Fruit fly (Drosophila melanogaster) whole organism, pupa: ENCODE results near the gene Or98b.

ENCODE experiments used
- CG10348 ChIP-seq: fragments of 200-800 bp; sonication (Bioruptor generic); IDR thresholded peaks from 2 replicates; pipeline ENCODE4 v1.3.6; 2022; ENCODE audit warnings: missing biosample characterization, missing genetic modification characterization
- CG12605 ChIP-seq: fragments of 200-800 bp; sonication (Bioruptor generic); IDR thresholded peaks from 2 replicates; pipeline ENCODE4 v1.3.6; 2022; ENCODE audit warnings: missing biosample characterization, missing genetic modification characterization
- CG13204 ChIP-seq: fragments of 200-800 bp; sonication (Bioruptor generic); optimal IDR thresholded peaks from 2 replicates; lab custom pipeline; 2018; ENCODE audit warnings: missing biosample characterization, mild to moderate bottlenecking, missing genetic modification characterization, moderate library complexity
- CG14655 ChIP-seq: fragments of 200-800 bp; sonication (Bioruptor generic); optimal IDR thresholded peaks from 3 replicates; lab custom pipeline; 2017; ENCODE audit warnings: mild to moderate bottlenecking, missing biosample characterization, missing genetic modification reagents, missing genetic modification characterization
- CG15710 ChIP-seq: fragments of 200-800 bp; sonication (Bioruptor generic); optimal IDR thresholded peaks from 2 replicates; lab custom pipeline; 2018; ENCODE audit warnings: missing biosample characterization, mild to moderate bottlenecking, missing genetic modification characterization, moderate library complexity
- CG17806 ChIP-seq: fragments of 200-800 bp; sonication (Bioruptor generic); optimal IDR thresholded peaks from 2 replicates; lab custom pipeline; 2018; ENCODE audit warnings: missing biosample characterization, mild to moderate bottlenecking, missing genetic modification characterization, moderate library complexity
- CG32121 ChIP-seq: fragments of 200-800 bp; sonication (Bioruptor generic); IDR thresholded peaks from 2 replicates; pipeline ENCODE4 v1.3.6; 2022; ENCODE audit warnings: missing biosample characterization, missing genetic modification characterization
- CG34367 ChIP-seq: fragments of 200-800 bp; sonication (Bioruptor generic); optimal IDR thresholded peaks from 2 replicates; lab custom pipeline; 2018; ENCODE audit warnings: missing biosample characterization, mild to moderate bottlenecking, missing genetic modification characterization
- CG4496 ChIP-seq: fragments of 200-800 bp; sonication (Bioruptor generic); IDR thresholded peaks from 3 replicates; pipeline ENCODE4 v1.3.6; 2022; ENCODE audit warnings: missing biosample characterization, missing genetic modification characterization
- CG8159 ChIP-seq: fragments of 200-800 bp; sonication (Bioruptor generic); optimal IDR thresholded peaks from 3 replicates; lab custom pipeline; 2018; ENCODE audit warnings: missing biosample characterization, mild to moderate bottlenecking, missing genetic modification characterization, moderate library complexity
- CG8301 ChIP-seq: fragments of 200-800 bp; sonication (Bioruptor generic); optimal IDR thresholded peaks from 2 replicates; lab custom pipeline; 2018; ENCODE audit warnings: missing biosample characterization, mild to moderate bottlenecking, missing genetic modification characterization
- CG9948 ChIP-seq: fragments of 200-800 bp; sonication (Bioruptor generic); optimal IDR thresholded peaks from 2 replicates; lab custom pipeline; 2018; ENCODE audit warnings: missing biosample characterization, mild to moderate bottlenecking, missing genetic modification characterization, moderate library complexity
- D1 ChIP-seq: fragments of 200-800 bp; sonication (Bioruptor generic); optimal IDR thresholded peaks from 2 replicates; lab custom pipeline; 2018; ENCODE audit warnings: missing biosample characterization, mild to moderate bottlenecking, missing genetic modification characterization, moderate library complexity
- EcR ChIP-seq: fragments of 200-800 bp; sonication (Bioruptor generic); optimal IDR thresholded peaks from 3 replicates; lab custom pipeline; 2019; ENCODE audit warnings: missing biosample characterization, missing genetic modification characterization, mild to moderate bottlenecking, moderate library complexity, missing genetic modification reagents
- Ets98B ChIP-seq: fragments of 200-800 bp; sonication (Bioruptor generic); IDR thresholded peaks from 2 replicates; pipeline ENCODE4 v1.3.6; 2022; ENCODE audit warnings: missing biosample characterization, missing genetic modification characterization
- Pif1A ChIP-seq: fragments of 200-800 bp; sonication (Bioruptor generic); optimal IDR thresholded peaks from 3 replicates; lab custom pipeline; 2016; ENCODE audit warnings: missing biosample characterization, missing genetic modification characterization
- Pif1B ChIP-seq: fragments of 200-800 bp; sonication (Bioruptor generic); optimal IDR thresholded peaks from 3 replicates; lab custom pipeline; 2016; ENCODE audit warnings: missing biosample characterization, missing genetic modification characterization
- Snoo ChIP-seq: fragments of 200-800 bp; sonication (Bioruptor generic); optimal IDR thresholded peaks from 3 replicates; lab custom pipeline; 2017; ENCODE audit warnings: missing biosample characterization, mild to moderate bottlenecking, missing genetic modification characterization, inconsistent platforms
- fd96Ca ChIP-seq: fragments of 200-800 bp; sonication (Bioruptor generic); IDR thresholded peaks from 3 replicates; pipeline ENCODE4 v1.3.6; 2022; ENCODE audit warnings: missing biosample characterization, missing genetic modification characterization
- gl ChIP-seq: fragments of 200-800 bp; sonication (Bioruptor generic); optimal IDR thresholded peaks from 2 replicates; lab custom pipeline; 2018; ENCODE audit warnings: missing biosample characterization, mild to moderate bottlenecking, missing genetic modification characterization
- rn ChIP-seq: fragments of 200-800 bp; sonication (Bioruptor generic); IDR thresholded peaks from 2 replicates; pipeline ENCODE4 v1.3.6; 2022; ENCODE audit warnings: missing biosample characterization, missing genetic modification characterization

Or98b gene

DNA sequence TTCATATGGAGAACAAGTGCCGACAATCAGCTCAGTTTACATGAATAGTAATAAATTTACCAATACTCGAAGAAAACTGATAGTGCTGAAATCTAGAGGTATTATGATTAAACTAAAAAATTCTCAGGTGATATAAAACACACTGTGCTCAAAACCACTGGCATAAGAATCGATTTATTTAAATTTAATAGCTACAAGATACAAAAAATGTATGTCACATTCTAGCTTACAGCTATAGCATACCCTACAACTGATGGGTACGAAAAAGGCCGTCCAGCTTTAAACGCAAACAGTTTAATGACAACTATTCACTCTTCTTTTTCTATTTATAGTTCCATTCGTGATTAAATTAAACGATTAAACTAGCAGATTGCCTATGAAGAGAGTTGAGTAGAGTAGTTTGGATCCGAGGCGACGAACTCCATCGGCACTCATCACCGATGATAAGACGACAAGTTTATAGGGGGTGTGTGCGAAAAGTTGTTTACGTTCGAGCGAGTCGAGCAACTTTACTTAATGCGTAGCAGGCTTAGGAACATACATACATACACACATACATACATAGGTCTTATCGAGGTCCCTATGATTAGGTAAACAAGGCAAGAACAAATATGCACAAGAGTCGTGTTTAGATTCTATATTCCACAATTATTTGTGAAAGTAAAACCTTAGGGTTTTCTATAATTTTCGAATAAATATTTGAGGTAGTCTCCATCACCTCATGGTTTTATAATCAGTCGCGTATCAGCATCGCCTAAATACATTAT is 23.1 kb upstream of the Or98b start:
- TF ChIP-seq CG12605 (peak; percentile 83), Ets98B (GFP tag; lab: Robert Waterston, UW) (peak; percentile 93), Pif1B (GFP tag; lab: Kevin White, UChicago) (peak; percentile 8), CG10348 (GFP tag; lab: Robert Waterston, UW) (peak; percentile 68), CG4496 (peak; percentile 93), CG34367 (tag; lab: Kevin White, UChicago) (peak; percentile 78), D1 (tag; lab: Kevin White, UChicago) (peak; percentile 24), CG9948 (tag; lab: Kevin White, UChicago) (peak; percentile 77), CG14655 (GFP tag; lab: Kevin White, UChicago) (peak; percentile 89), CG17806 (peak; percentile 76), Pif1A (GFP tag; lab: Kevin White, UChicago) (peak; percentile 71), rn (GFP tag; lab: Robert Waterston, UW) (peak; percentile 77), CG15710 (tag; lab: Kevin White, UChicago) (peak; percentile 82), CG32121 (GFP tag; lab: Robert Waterston, UW) (peak; percentile 89), gl (tag; lab: Kevin White, UChicago) (peak; percentile 13), CG8159 (tag; lab: Kevin White, UChicago) (peak; percentile 80), CG8301 (tag; lab: Kevin White, UChicago) (peak; percentile 86), CG13204 (GFP tag; lab: Kevin White, UChicago) (peak; percentile 19), EcR (GFP tag; lab: Kevin White, UChicago) (peak; percentile 60), Snoo (tag; lab: Kevin White, UChicago) (no peak), fd96Ca (GFP tag; lab: Robert Waterston, UW) (peak; percentile 81)
- TF ChIP-seq, all 21 proteins: peak for 20

DNA sequence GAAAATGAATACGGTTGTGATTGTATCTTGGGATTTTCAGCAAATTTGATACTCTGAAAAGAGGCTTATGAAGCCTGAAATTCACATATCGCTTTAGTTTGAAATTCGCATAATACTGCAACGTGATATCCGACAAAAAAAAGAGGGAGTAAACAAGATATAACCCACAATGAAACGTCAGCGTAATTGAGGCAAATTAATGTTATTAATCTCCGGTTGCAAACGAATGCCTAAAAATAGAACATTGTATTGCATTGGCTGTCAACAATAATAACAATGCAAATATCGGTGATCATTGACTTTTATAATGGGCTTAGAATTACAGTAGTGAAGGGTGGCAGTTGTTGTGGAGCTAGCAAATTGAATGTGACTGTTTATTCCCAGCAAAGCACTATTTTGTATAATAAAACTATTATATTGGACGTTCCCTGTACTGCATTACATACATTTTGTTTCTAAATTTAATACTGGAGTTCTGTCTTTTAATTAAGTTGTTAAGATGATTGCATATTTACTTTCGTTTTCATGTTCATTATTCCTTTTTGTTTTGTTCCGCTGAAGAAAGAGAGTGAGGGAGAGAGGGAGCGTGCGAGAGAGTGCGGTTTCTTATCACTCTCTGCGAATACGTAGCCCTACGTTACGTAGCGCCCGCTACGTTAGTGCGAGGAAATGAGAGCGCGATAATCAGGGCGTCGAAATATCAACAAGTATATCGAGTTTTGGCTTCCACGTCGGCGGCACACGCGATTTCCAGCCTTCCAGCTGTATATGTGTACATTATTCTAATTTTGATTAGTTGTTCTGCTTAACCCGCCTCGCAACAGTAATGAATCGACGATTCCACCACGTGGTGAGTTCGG is 21.5 kb upstream of the Or98b start:
- TF ChIP-seq rn (GFP tag; lab: Robert Waterston, UW) (no peak), CG17806 (no peak), CG4496 (peak; percentile 11; the same call in 1 of the 3 replicates), CG15710 (tag; lab: Kevin White, UChicago) (no peak), CG8159 (tag; lab: Kevin White, UChicago) (no peak), Pif1B (GFP tag; lab: Kevin White, UChicago) (peak; percentile 26), CG9948 (tag; lab: Kevin White, UChicago) (no peak), CG10348 (GFP tag; lab: Robert Waterston, UW) (no peak), Snoo (tag; lab: Kevin White, UChicago) (peak; percentile 13), CG8301 (tag; lab: Kevin White, UChicago) (no peak), Ets98B (GFP tag; lab: Robert Waterston, UW) (no peak), CG12605 (no peak; the same call in 1 of the 2 replicates), gl (tag; lab: Kevin White, UChicago) (peak; percentile 1), CG13204 (GFP tag; lab: Kevin White, UChicago) (no peak), D1 (tag; lab: Kevin White, UChicago) (peak; percentile 7), Pif1A (GFP tag; lab: Kevin White, UChicago) (no peak), CG34367 (tag; lab: Kevin White, UChicago) (no peak), CG14655 (GFP tag; lab: Kevin White, UChicago) (peak; percentile 19), fd96Ca (GFP tag; lab: Robert Waterston, UW) (no peak), CG32121 (GFP tag; lab: Robert Waterston, UW) (no peak), EcR (GFP tag; lab: Kevin White, UChicago) (no peak)

DNA sequence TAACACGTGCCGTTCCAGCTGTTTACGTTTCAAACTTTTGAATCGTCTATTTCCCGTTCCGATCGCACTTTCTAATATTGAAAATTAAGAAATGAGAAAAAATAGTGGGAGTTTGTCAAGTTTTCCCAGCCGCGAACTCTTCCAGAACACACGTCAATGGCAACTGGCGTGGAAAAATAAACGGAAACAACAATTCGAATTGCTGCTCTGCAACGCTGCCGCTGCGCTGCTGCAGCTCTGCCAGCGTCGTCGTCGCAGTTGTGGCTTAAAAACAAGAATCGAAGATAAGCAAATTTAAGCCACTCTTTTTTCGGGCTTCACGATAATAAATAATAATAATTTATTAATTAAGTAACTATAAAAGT is 20.9 kb upstream of the Or98b start:
- TF ChIP-seq CG8301 (tag; lab: Kevin White, UChicago) (no peak), CG12605 (no peak), EcR (GFP tag; lab: Kevin White, UChicago) (no peak), fd96Ca (GFP tag; lab: Robert Waterston, UW) (no peak), rn (GFP tag; lab: Robert Waterston, UW) (no peak), CG9948 (tag; lab: Kevin White, UChicago) (no peak), CG13204 (GFP tag; lab: Kevin White, UChicago) (no peak), D1 (tag; lab: Kevin White, UChicago) (no peak), gl (tag; lab: Kevin White, UChicago) (no peak), CG32121 (GFP tag; lab: Robert Waterston, UW) (no peak), Ets98B (GFP tag; lab: Robert Waterston, UW) (no peak), CG34367 (tag; lab: Kevin White, UChicago) (no peak)

DNA sequence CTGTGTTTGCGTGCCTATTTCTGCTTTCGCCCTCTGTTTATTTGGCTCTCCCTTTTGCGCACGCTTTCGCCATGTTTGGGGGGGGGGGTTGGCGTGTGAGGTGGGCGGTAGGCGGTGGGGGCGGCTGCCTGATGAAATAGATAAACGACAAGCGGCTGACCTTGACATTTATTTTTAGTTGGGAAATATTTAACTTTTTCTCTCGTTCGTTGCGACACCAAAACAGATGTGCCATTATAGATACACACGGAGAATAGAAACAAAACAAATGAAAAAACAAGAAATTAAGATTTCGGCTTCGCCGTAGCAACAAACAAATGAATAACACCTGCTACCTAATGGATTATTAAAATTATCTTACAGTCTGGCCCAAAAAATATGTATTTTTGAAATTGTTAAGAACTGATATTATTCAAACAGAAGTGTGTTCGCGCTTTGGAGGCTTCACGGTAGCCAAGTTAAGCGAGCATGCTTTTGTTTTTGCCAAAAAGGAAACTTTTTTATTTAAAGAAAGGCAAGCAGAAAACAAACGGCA is 19.8 kb upstream of the Or98b start:
- TF ChIP-seq CG8301 (tag; lab: Kevin White, UChicago) (peak; percentile 8), CG34367 (tag; lab: Kevin White, UChicago) (no peak), CG9948 (tag; lab: Kevin White, UChicago) (no peak), CG12605 (peak; percentile 12; the same call in 1 of the 2 replicates), Pif1B (GFP tag; lab: Kevin White, UChicago) (no peak), fd96Ca (GFP tag; lab: Robert Waterston, UW) (peak; percentile 56; the same call in 1 of the 3 replicates), CG32121 (GFP tag; lab: Robert Waterston, UW) (peak; percentile 74), Ets98B (GFP tag; lab: Robert Waterston, UW) (peak; percentile 65), CG14655 (GFP tag; lab: Kevin White, UChicago) (peak; percentile 55), Pif1A (GFP tag; lab: Kevin White, UChicago) (no peak), CG4496 (peak; percentile 58; the same call in 2 of the 3 replicates), CG13204 (GFP tag; lab: Kevin White, UChicago) (no peak)
- TF ChIP-seq, all 21 proteins: peak for 7
